Worm (Caenorhabditis elegans): ENCODE measurements around the gene ucr-2.3.

ce11 chrIII:888983-889549 lies 9.4 kb downstream of the ucr-2.3 start:
- no peak for TF ChIP-seq Y116A8C.19 (tag; optimal IDR thresholded peaks at IDR 0.05; ENCODE audit: borderline replicate concordance)
- TF ChIP-seq ceh-82 (tag; optimal IDR thresholded peaks at IDR 0.05), result no peak
- no peak for TF ChIP-seq snpc-4 (tag; optimal IDR thresholded peaks at IDR 0.05)
- TF ChIP-seq nhr-237 (tag; optimal IDR thresholded peaks at IDR 0.05), result no peak
- TF ChIP-seq nhr-12 (tag; optimal IDR thresholded peaks at IDR 0.05), result no peak
- no peak for TF ChIP-seq lir-3 (tag; optimal IDR thresholded peaks at IDR 0.05; ENCODE audit: poor library complexity)
- TF ChIP-seq mep-1 (tag; optimal IDR thresholded peaks at IDR 0.05), result no peak
